Worm (Caenorhabditis elegans) whole organism, young adult: ENCODE results near the gene F49C12.6.

Source experiments
- B0019.2 ChIP-seq: fragments of 200-800 bp; sonication (Bioruptor generic); conservative IDR thresholded peaks from 2 replicates; pipeline ENCODE4 v1.3.6; 2022; ENCODE audit warnings: missing genetic modification reagents, missing genetic modification characterization, missing compliant biosample characterization
- B0261.1 ChIP-seq: sonication (generic microtip); optimal IDR thresholded peaks from 2 replicates; lab custom pipeline; 2016; ENCODE audit warnings: mild to moderate bottlenecking, missing genetic modification characterization, moderate library complexity, missing compliant biosample characterization
- B0336.3 ChIP-seq: fragments of 200-800 bp; sonication (Bioruptor generic); IDR thresholded peaks from 2 replicates; pipeline ENCODE4 v1.3.6; 2022; ENCODE audit warnings: missing genetic modification characterization, missing compliant biosample characterization
- C06A6.2 ChIP-seq: fragments of 200-800 bp; sonication (Bioruptor generic); conservative IDR thresholded peaks from 2 replicates; pipeline ENCODE4 v1.3.6; 2022; ENCODE audit warnings: missing genetic modification characterization, missing compliant biosample characterization
- F10E7.11 ChIP-seq: sonication (generic microtip); optimal IDR thresholded peaks from 2 replicates; lab custom pipeline; 2017; ENCODE audit warnings: mild to moderate bottlenecking, missing genetic modification characterization, moderate library complexity, missing compliant biosample characterization
- F37B4.10 ChIP-seq: fragments of 200-800 bp; sonication (Bioruptor generic); IDR thresholded peaks from 2 replicates; pipeline ENCODE4 v1.3.6; 2022; ENCODE audit warnings: missing genetic modification characterization, missing compliant biosample characterization
- F49E8.2 ChIP-seq: sonication (generic microtip); optimal IDR thresholded peaks from 3 replicates; lab custom pipeline; 2017; ENCODE audit warnings: missing genetic modification characterization, mild to moderate bottlenecking, missing compliant biosample characterization, antibody characterized with exemption, moderate library complexity; ENCODE audit not compliant: insufficient read depth
- F52B5.7 ChIP-seq: sonication (generic microtip); optimal IDR thresholded peaks from 2 replicates; lab custom pipeline; 2016; ENCODE audit warnings: mild to moderate bottlenecking, missing genetic modification characterization, missing compliant biosample characterization
- F57A8.1 ChIP-seq: fragments of 200-800 bp; sonication (Bioruptor generic); optimal IDR thresholded peaks from 2 replicates; lab custom pipeline; 2018; ENCODE audit warnings: mild to moderate bottlenecking, missing genetic modification characterization, moderate library complexity, missing compliant biosample characterization
- K12H6.12 ChIP-seq: fragments of 200-800 bp; sonication (Bioruptor generic); optimal IDR thresholded peaks from 2 replicates; lab custom pipeline; 2018; ENCODE audit warnings: mild to moderate bottlenecking, missing genetic modification characterization, missing compliant biosample characterization
- T07F8.4 ChIP-seq: sonication (generic microtip); optimal IDR thresholded peaks from 2 replicates; lab custom pipeline; 2016; ENCODE audit warnings: mild to moderate bottlenecking, missing genetic modification characterization, moderate library complexity, missing compliant biosample characterization
- T26A5.8 ChIP-seq: sonication (generic microtip); optimal IDR thresholded peaks from 2 replicates; lab custom pipeline; 2016; ENCODE audit warnings: missing genetic modification characterization, missing compliant biosample characterization
- Y53F4B.3 ChIP-seq: fragments of 200-800 bp; sonication (Bioruptor generic); IDR thresholded peaks from 2 replicates; pipeline ENCODE4 v1.3.6; 2022; ENCODE audit warnings: missing genetic modification reagents, missing genetic modification characterization, missing compliant biosample characterization
- Y56A3A.18 ChIP-seq: fragments of 200-800 bp; sonication (Bioruptor generic); IDR thresholded peaks from 2 replicates; pipeline ENCODE4 v1.3.6; 2022; ENCODE audit warnings: missing genetic modification reagents, missing genetic modification characterization, missing compliant biosample characterization
- Y79H2A.3 ChIP-seq: fragments of 200-800 bp; sonication (Bioruptor generic); conservative IDR thresholded peaks from 2 replicates; pipeline ENCODE4 v1.3.6; 2022; ENCODE audit warnings: missing genetic modification reagents, missing genetic modification characterization, missing compliant biosample characterization
- Y95B8A.8 ChIP-seq: fragments of 200-800 bp; sonication (Bioruptor generic); IDR thresholded peaks from 2 replicates; pipeline ENCODE4 v1.3.6; 2022; ENCODE audit warnings: missing genetic modification reagents, missing genetic modification characterization, missing compliant biosample characterization
- ama-1 ChIP-seq, 3 experiments: fragments of 150-350 bp in 1 of 3; sonication (generic microtip) in 2 of 3; optimal IDR thresholded peaks; 2 replicates each; lab custom pipeline; 2014 to 2018; ENCODE audit warnings: missing biosample characterization in 2 of 3, missing genetic modification characterization in 2 of 3, missing genetic modification reagents in 2 of 3
- aptf-2 ChIP-seq: fragments of 200-800 bp; sonication (Bioruptor generic); conservative IDR thresholded peaks from 2 replicates; pipeline ENCODE4 v1.3.6; 2022; ENCODE audit warnings: missing genetic modification reagents, missing genetic modification characterization, missing compliant biosample characterization
- athp-1 ChIP-seq: sonication (generic microtip); optimal IDR thresholded peaks from 2 replicates; lab custom pipeline; 2017; ENCODE audit warnings: mild to moderate bottlenecking, missing genetic modification characterization, missing compliant biosample characterization
- attf-3 ChIP-seq: fragments of 200-800 bp; sonication (Bioruptor generic); conservative IDR thresholded peaks from 2 replicates; pipeline ENCODE4 v1.3.6; 2022; ENCODE audit warnings: missing genetic modification reagents, missing genetic modification characterization, missing compliant biosample characterization
- attf-6 ChIP-seq: fragments of 200-800 bp; sonication (Bioruptor generic); IDR thresholded peaks from 2 replicates; pipeline ENCODE4 v1.3.6; 2022; ENCODE audit warnings: missing genetic modification reagents, missing genetic modification characterization, missing compliant biosample characterization
- cebp-1 ChIP-seq, 2 experiments: fragments of 200-800 bp in 1 of 2; sonication (Bioruptor generic) in 1 of 2; sonication (generic microtip) in 1 of 2; IDR thresholded peaks in 1 of 2; optimal IDR thresholded peaks in 1 of 2; 2 replicates each; pipeline versions ENCODE4 v1.3.6 to Lab custom; 2017 to 2022; ENCODE audit warnings: missing compliant biosample characterization in 2 of 2, missing genetic modification characterization in 2 of 2, mild to moderate bottlenecking in 1 of 2, missing genetic modification reagents in 1 of 2, moderate library complexity in 1 of 2
- cebp-2 ChIP-seq: fragments of 200-800 bp; sonication (Bioruptor generic); IDR thresholded peaks from 2 replicates; pipeline ENCODE4 v1.3.6; 2022; ENCODE audit warnings: missing genetic modification characterization, missing compliant biosample characterization
- ceh-79 ChIP-seq: sonication (generic microtip); optimal IDR thresholded peaks from 2 replicates; lab custom pipeline; 2017; ENCODE audit warnings: mild to moderate bottlenecking, missing genetic modification characterization, missing compliant biosample characterization
- dpff-1 ChIP-seq: sonication (generic microtip); optimal IDR thresholded peaks from 2 replicates; lab custom pipeline; 2017; ENCODE audit warnings: mild to moderate bottlenecking, missing genetic modification characterization, missing compliant biosample characterization
- gei-17 ChIP-seq: fragments of 200-800 bp; sonication (Bioruptor generic); optimal IDR thresholded peaks from 2 replicates; lab custom pipeline; 2018; ENCODE audit warnings: mild to moderate bottlenecking, missing genetic modification characterization, missing compliant biosample characterization
- him-1 ChIP-seq: sonication (generic microtip); optimal IDR thresholded peaks from 2 replicates; lab custom pipeline; 2016; ENCODE audit warnings: missing genotype, missing genetic modification reagents, missing genetic modification characterization, missing compliant biosample characterization
- hlh-26 ChIP-seq: fragments of 200-800 bp; sonication (Bioruptor generic); conservative IDR thresholded peaks from 2 replicates; pipeline ENCODE4 v1.3.6; 2022; ENCODE audit warnings: missing genetic modification reagents, missing genetic modification characterization, missing compliant biosample characterization
- hmg-1.2 ChIP-seq: fragments of 200-800 bp; sonication (Bioruptor generic); IDR thresholded peaks from 2 replicates; pipeline ENCODE4 v1.3.6; 2022; ENCODE audit warnings: missing genetic modification reagents, missing genetic modification characterization, missing compliant biosample characterization
- hmg-20 ChIP-seq: fragments of 200-800 bp; sonication (Bioruptor generic); IDR thresholded peaks from 2 replicates; pipeline ENCODE4 v1.3.6; 2022; ENCODE audit warnings: missing genetic modification reagents, missing genetic modification characterization, missing compliant biosample characterization
- madf-10 ChIP-seq: sonication (generic microtip); optimal IDR thresholded peaks from 2 replicates; lab custom pipeline; 2016; ENCODE audit warnings: mild to moderate bottlenecking, missing genetic modification characterization, missing compliant biosample characterization
- mcd-1 ChIP-seq: fragments of 200-800 bp; sonication (Bioruptor generic); IDR thresholded peaks from 2 replicates; pipeline ENCODE4 v1.3.6; 2022; ENCODE audit warnings: missing genetic modification reagents, missing genetic modification characterization, missing compliant biosample characterization
- mel-28 ChIP-seq: sonication (generic microtip); optimal IDR thresholded peaks from 2 replicates; lab custom pipeline; 2016; ENCODE audit warnings: borderline replicate concordance, mild to moderate bottlenecking, missing genetic modification characterization, missing compliant biosample characterization
- mes-4 ChIP-seq: sonication (generic microtip); optimal IDR thresholded peaks from 2 replicates; lab custom pipeline; 2016; ENCODE audit warnings: missing genotype, missing genetic modification characterization, missing compliant biosample characterization
- nfya-2 ChIP-seq: fragments of 200-800 bp; sonication (Bioruptor generic); IDR thresholded peaks from 2 replicates; pipeline ENCODE4 v1.3.6; 2022; ENCODE audit warnings: missing genetic modification reagents, missing genetic modification characterization, missing compliant biosample characterization
- nhr-120 ChIP-seq: fragments of 200-800 bp; sonication (Bioruptor generic); IDR thresholded peaks from 2 replicates; pipeline ENCODE4 v1.3.6; 2022; ENCODE audit warnings: missing genetic modification characterization, missing compliant biosample characterization
- nhr-80 ChIP-seq: sonication (generic microtip); optimal IDR thresholded peaks from 2 replicates; lab custom pipeline; 2016; ENCODE audit warnings: missing genetic modification characterization, missing compliant biosample characterization
- pbrm-1 ChIP-seq: fragments of 200-800 bp; sonication (Bioruptor generic); IDR thresholded peaks from 2 replicates; pipeline ENCODE4 v1.3.6; 2022; ENCODE audit warnings: missing genetic modification reagents, missing genetic modification characterization, missing compliant biosample characterization
- snpc-3.4 ChIP-seq: sonication (generic microtip); optimal IDR thresholded peaks from 2 replicates; lab custom pipeline; 2017; ENCODE audit warnings: missing genetic modification characterization, mild to moderate bottlenecking, missing compliant biosample characterization, antibody characterized with exemption, moderate library complexity, missing genotype, missing genetic modification reagents
- somi-1 ChIP-seq: fragments of 200-800 bp; sonication (Bioruptor generic); optimal IDR thresholded peaks from 2 replicates; lab custom pipeline; 2018; ENCODE audit warnings: mild to moderate bottlenecking, missing genetic modification characterization, missing compliant biosample characterization
- tbp1 ChIP-seq: fragments of 200-800 bp; sonication (Bioruptor generic); optimal IDR thresholded peaks from 2 replicates; lab custom pipeline; 2018; ENCODE audit warnings: mild to moderate bottlenecking, missing genetic modification characterization, missing compliant biosample characterization
- tlf-1 ChIP-seq: fragments of 200-800 bp; sonication (Bioruptor generic); optimal IDR thresholded peaks from 2 replicates; lab custom pipeline; 2018; ENCODE audit warnings: mild to moderate bottlenecking, missing genetic modification characterization, missing compliant biosample characterization
- ztf-18 ChIP-seq: sonication (generic microtip); optimal IDR thresholded peaks from 2 replicates; lab custom pipeline; 2016; ENCODE audit warnings: missing genotype, mild to moderate bottlenecking, missing genetic modification characterization, missing compliant biosample characterization
- ztf-6 ChIP-seq: fragments of 200-800 bp; sonication (Bioruptor generic); IDR thresholded peaks from 2 replicates; pipeline ENCODE4 v1.3.6; 2022; ENCODE audit warnings: missing genetic modification reagents, missing genetic modification characterization, missing compliant biosample characterization

Gene F49C12.6

ce11 chrIV:9260826-9261225 lies 48.0 kb downstream of the F49C12.6 start:
- TF ChIP-seq cebp-1 (GFP tag; IDR thresholded peaks at IDR 0.05; lab: Robert Waterston, UW) (no peak), cebp-1 (tag; optimal IDR thresholded peaks at IDR 0.05; lab: Kevin White, UChicago) (no peak), F57A8.1 (peak; percentile 12), athp-1 (no peak), F52B5.7 (tag; lab: Kevin White, UChicago) (no peak), F49E8.2 (no peak), tbp1 (GFP tag; lab: Kevin White, UChicago) (no peak), somi-1 (GFP tag; lab: Kevin White, UChicago) (no peak), mes-4 (tag; lab: Kevin White, UChicago) (no peak), B0019.2 (no peak), mel-28 (no peak), aptf-2 (GFP tag; lab: Robert Waterston, UW) (no peak), nhr-120 (GFP tag; lab: Robert Waterston, UW) (no peak), T26A5.8 (no peak), F37B4.10 (GFP tag; lab: Robert Waterston, UW) (0 out of 2 replicates have a peak, but pooled peaks have one; percentile 3), snpc-3.4 (tag; lab: Kevin White, UChicago) (no peak)

DNA sequence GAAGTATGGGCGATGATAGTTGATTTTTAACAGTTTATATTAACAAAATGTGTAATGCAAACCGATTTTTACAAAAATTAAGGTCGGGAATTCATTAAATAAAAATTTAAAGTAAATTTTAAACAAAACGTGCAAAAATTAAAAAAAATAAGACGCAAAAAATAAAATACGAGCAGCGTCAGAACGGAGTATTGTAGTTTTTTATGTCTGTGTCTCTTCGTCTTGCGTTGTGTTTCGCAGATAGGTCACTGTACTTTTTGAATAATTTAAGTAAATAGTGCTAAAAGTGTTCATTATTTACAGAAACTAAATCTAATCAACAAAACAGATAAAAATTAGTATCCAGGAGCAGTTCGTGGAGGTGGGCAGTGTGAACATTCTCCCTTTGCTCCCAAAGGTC lies 48.5 kb downstream of the F49C12.6 start:
- TF ChIP-seq attf-3 (GFP tag; lab: Robert Waterston, UW) (peak; percentile 91), Y95B8A.8 (GFP tag; lab: Robert Waterston, UW) (no peak), B0261.1 (tag; lab: Kevin White, UChicago) (no peak), nfya-2 (no peak), K12H6.12 (tag; lab: Kevin White, UChicago) (no peak), athp-1 (no peak), Y56A3A.18 (GFP tag; lab: Robert Waterston, UW) (no peak), hmg-1.2 (GFP tag; lab: Robert Waterston, UW) (peak; percentile 92), gei-17 (no peak), F10E7.11 (tag; lab: Kevin White, UChicago) (no peak)

- TF ChIP-seq dpff-1 (tag; lab: Kevin White, UChicago) (no peak), attf-3 (GFP tag; lab: Robert Waterston, UW) (no peak), Y95B8A.8 (GFP tag; lab: Robert Waterston, UW) (no peak), B0336.3 (no peak), madf-10 (tag; lab: Kevin White, UChicago) (no peak)
Observed at ce11 chrIV:9259687-9260086, 49.2 kb downstream of the F49C12.6 start, which contains the start of gene Y11D7A.10. TSS of gene Y11D7A.10 (minus strand) at chrIV:9259768.

DNA sequence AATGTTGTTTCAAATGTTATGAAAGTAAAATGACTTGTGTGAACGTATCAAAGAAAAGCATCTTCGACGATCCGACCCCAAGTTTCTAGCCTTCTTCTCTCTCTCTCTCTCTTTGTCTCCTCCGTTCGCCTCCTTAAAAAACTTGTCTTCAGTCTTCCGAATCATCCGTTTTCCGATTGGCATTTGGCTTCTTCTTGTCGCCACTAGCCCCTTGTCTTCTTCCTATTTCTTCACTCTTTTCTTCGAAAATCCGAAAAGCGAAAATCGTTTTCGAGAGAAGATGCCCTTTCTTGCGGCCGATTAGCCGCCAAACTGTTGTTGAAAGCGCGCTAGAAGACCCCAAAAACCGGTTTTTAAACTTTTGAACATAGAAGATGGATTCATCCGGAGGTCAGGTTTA lies 50.3 kb downstream of the F49C12.6 start:
- TF ChIP-seq ztf-18 (tag; lab: Kevin White, UChicago): no peak
- no peak for TF ChIP-seq C06A6.2
- no peak for TF ChIP-seq ceh-79
- TF ChIP-seq dpff-1 (tag; lab: Kevin White, UChicago): no peak
- no peak for TF ChIP-seq nhr-80 (tag; lab: Kevin White, UChicago)
- TF ChIP-seq Y53F4B.3: no peak
- no peak for TF ChIP-seq T07F8.4 (tag; lab: Kevin White, UChicago)
- TF ChIP-seq him-1 (tag; lab: Kevin White, UChicago): no peak
- TF ChIP-seq tlf-1 (GFP tag; lab: Kevin White, UChicago): no peak
- no peak for TF ChIP-seq cebp-2 (GFP tag; lab: Robert Waterston, UW)
- peak; percentile 69 for TF ChIP-seq ama-1 (optimal IDR thresholded peaks at IDR 0.05; lab: Kevin White, UChicago)
- TF ChIP-seq ama-1 (GFP tag; optimal IDR thresholded peaks at IDR 0.05; lab: Kevin White, UChicago): no peak
- no peak for TF ChIP-seq Y79H2A.3 (GFP tag; lab: Robert Waterston, UW)
- no peak for TF ChIP-seq attf-6
- no peak; the same call in 1 of the 2 replicates for TF ChIP-seq B0336.3
- no peak for TF ChIP-seq mcd-1 (GFP tag; lab: Robert Waterston, UW)
- TF ChIP-seq hlh-26 (GFP tag; lab: Robert Waterston, UW): no peak
- TF ChIP-seq hmg-1.2 (GFP tag; lab: Robert Waterston, UW): no peak
- TF ChIP-seq ztf-6: no peak
- no peak for TF ChIP-seq nhr-120 (GFP tag; lab: Robert Waterston, UW)
- TF ChIP-seq pbrm-1 (GFP tag; lab: Robert Waterston, UW): no peak
- TF ChIP-seq hmg-20 (GFP tag; lab: Robert Waterston, UW): no peak
